Fruit fly (Drosophila melanogaster): Measurements from ENCODE around the gene CG3823.

The CG3823 gene

dm6 chrX:6343786-6344537 is 40.2 kb downstream of the CG3823 start (continued):
- no peak for TF ChIP-seq caup (GFP tag; optimal IDR thresholded peaks at IDR 0.05; ENCODE audit: severe bottlenecking)
- no peak for TF ChIP-seq CG6654 (GFP tag; optimal IDR thresholded peaks at IDR 0.05)
- TF ChIP-seq Trl (optimal IDR thresholded peaks at IDR 0.05), result peak in 1 of 2 experiments; percentile 48
- TF ChIP-seq Trl (GFP tag; optimal IDR thresholded peaks at IDR 0.05), result no peak
- peak; percentile 26 for TF ChIP-seq NC2α (GFP tag; optimal IDR thresholded peaks at IDR 0.05)
- TF ChIP-seq Myb (GFP tag; optimal IDR thresholded peaks at IDR 0.05), result no peak
- TF ChIP-seq CG2712 (tag; optimal IDR thresholded peaks at IDR 0.05), result peak; percentile 12
- TF ChIP-seq dpn (GFP tag; optimal IDR thresholded peaks at IDR 0.05), result peak in 1 of 2 experiments; percentile 5
- no peak for TF ChIP-seq CG16815 (GFP tag; optimal IDR thresholded peaks at IDR 0.05)
- TF ChIP-seq lbe (GFP tag; optimal IDR thresholded peaks at IDR 0.05), result peak; percentile 91
- peak; percentile 9 for TF ChIP-seq CG4424 (GFP tag; optimal IDR thresholded peaks at IDR 0.05)
- no peak for TF ChIP-seq onecut (GFP tag; IDR thresholded peaks at IDR 0.05)
- no peak for TF ChIP-seq ems (GFP tag; optimal IDR thresholded peaks at IDR 0.05)
- no peak for TF ChIP-seq Abd-B (GFP tag; optimal IDR thresholded peaks at IDR 0.05)
- peak; percentile 55; the same call in 1 of the 2 replicates for TF ChIP-seq ranshi (GFP tag; IDR thresholded peaks at IDR 0.05)
- TF ChIP-seq HLH3B (GFP tag; IDR thresholded peaks at IDR 0.05), result peak; percentile 66
- no peak for TF ChIP-seq Elba2 (GFP tag; optimal IDR thresholded peaks at IDR 0.05)
- no peak for TF ChIP-seq Nf-YC (tag; optimal IDR thresholded peaks at IDR 0.05)
- TF ChIP-seq mld (GFP tag; IDR thresholded peaks at IDR 0.05; ENCODE audit: partially characterized antibody), result no peak
- TF ChIP-seq pum (GFP tag; optimal IDR thresholded peaks at IDR 0.05), result no peak
- TF ChIP-seq CG43689 (GFP tag; IDR thresholded peaks at IDR 0.05), result no peak
- no peak for TF ChIP-seq gcm2 (GFP tag; optimal IDR thresholded peaks at IDR 0.05)
- no peak for TF ChIP-seq rib (GFP tag; IDR thresholded peaks at IDR 0.05)
- no peak for TF ChIP-seq CG12071 (GFP tag; optimal IDR thresholded peaks at IDR 0.05)
- TF ChIP-seq stwl (tag; optimal IDR thresholded peaks at IDR 0.05), result no peak
- TF ChIP-seq CG1603 (tag; optimal IDR thresholded peaks at IDR 0.05), result peak; percentile 19
- TF ChIP-seq otp (GFP tag; IDR thresholded peaks at IDR 0.05), result peak; percentile 76
- no peak for TF ChIP-seq CG3281 (GFP tag; optimal IDR thresholded peaks at IDR 0.05)
- TF ChIP-seq slp2 (GFP tag; optimal IDR thresholded peaks at IDR 0.05), result no peak
- no peak for TF ChIP-seq fu2 (GFP tag; optimal IDR thresholded peaks at IDR 0.05)
- TF ChIP-seq Vsx1 (GFP tag; optimal IDR thresholded peaks at IDR 0.05), result no peak
- TF ChIP-seq D (optimal IDR thresholded peaks at IDR 0.05), result no peak
- TF ChIP-seq D (GFP tag; optimal IDR thresholded peaks at IDR 0.05), result no peak
- TF ChIP-seq Six4 (GFP tag; optimal IDR thresholded peaks at IDR 0.05), result no peak
- no peak for TF ChIP-seq Fer3 (tag; optimal IDR thresholded peaks at IDR 0.05)
- no peak for TF ChIP-seq CG6854 (GFP tag; optimal IDR thresholded peaks at IDR 0.05)
- 0 out of 3 replicates have a peak, but pooled peaks have one; percentile 14 for TF ChIP-seq z (GFP tag; IDR thresholded peaks at IDR 0.05)
- peak; percentile 39 for TF ChIP-seq nom (GFP tag; optimal IDR thresholded peaks at IDR 0.05)
- TF ChIP-seq HLHmδ (GFP tag; optimal IDR thresholded peaks at IDR 0.05), result no peak
- TF ChIP-seq CG18011 (GFP tag; optimal IDR thresholded peaks at IDR 0.05), result no peak
- no peak for TF ChIP-seq dati (GFP tag; IDR thresholded peaks at IDR 0.05)
- TF ChIP-seq chif (GFP tag; optimal IDR thresholded peaks at IDR 0.05), result no peak
- TF ChIP-seq Dad (GFP tag; optimal IDR thresholded peaks at IDR 0.05), result peak; percentile 13
- no peak for TF ChIP-seq CG11696 (GFP tag; IDR thresholded peaks at IDR 0.05)
- TF ChIP-seq CG14965 (GFP tag; optimal IDR thresholded peaks at IDR 0.05; ENCODE audit: borderline replicate concordance), result no peak
- peak; percentile 31 for TF ChIP-seq CG3163 (GFP tag; optimal IDR thresholded peaks at IDR 0.05)
- no peak for TF ChIP-seq disco-r (GFP tag; optimal IDR thresholded peaks at IDR 0.05)
- no peak for TF ChIP-seq Rfx (GFP tag; IDR thresholded peaks at IDR 0.05)
- TF ChIP-seq lmd (GFP tag; IDR thresholded peaks at IDR 0.05), result peak; percentile 46; the same call in 1 of the 2 replicates
- TF ChIP-seq danr (GFP tag; IDR thresholded peaks at IDR 0.05), result no peak; the same call in 1 of the 2 replicates
- TF ChIP-seq inv (GFP tag; IDR thresholded peaks at IDR 0.05; ENCODE audit: partially characterized antibody), result no peak

Data from whole organism, embryonic.